Worm (Caenorhabditis elegans): ENCODE measurements around the gene C54D2.6.

The C54D2.6 gene

DNA sequence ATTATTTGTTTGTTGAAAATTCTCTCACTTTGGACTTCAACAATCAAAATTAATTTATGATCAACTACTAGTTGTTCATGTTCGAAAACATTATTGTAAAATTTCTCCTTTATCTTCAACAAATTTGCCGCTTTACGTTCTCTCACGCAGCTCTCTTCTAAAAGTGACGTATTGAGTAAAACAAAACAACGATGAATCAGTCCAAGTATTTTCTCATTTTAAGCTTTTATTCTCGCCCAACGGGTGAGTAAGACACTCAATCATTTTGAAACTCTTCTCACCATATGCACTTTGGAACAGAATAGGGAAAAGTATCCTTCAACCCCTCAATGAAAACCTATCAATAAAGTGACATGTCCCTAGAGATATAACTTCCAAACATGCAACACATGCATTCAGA lies 26.0 kb upstream of the C54D2.6 start:
- TF ChIP-seq fkh-10 (GFP tag; optimal IDR thresholded peaks at IDR 0.05) (no peak), pax-3 (tag; optimal IDR thresholded peaks at IDR 0.05) (no peak), lin-13 (GFP tag; optimal IDR thresholded peaks at IDR 0.05) (no peak), blmp-1 (tag; optimal IDR thresholded peaks at IDR 0.05) (no peak), mef-2 (tag; optimal IDR thresholded peaks at IDR 0.05) (no peak), C16A3.4 (tag; optimal IDR thresholded peaks at IDR 0.05) (no peak), ama-1 (optimal IDR thresholded peaks at IDR 0.05) (no peak), pqm-1 (tag; optimal IDR thresholded peaks at IDR 0.05) (no peak), nhr-237 (tag; optimal IDR thresholded peaks at IDR 0.05) (no peak), lir-3 (tag; optimal IDR thresholded peaks at IDR 0.05; ENCODE audit: poor library complexity) (no peak), nhr-19 (GFP tag; conservative IDR thresholded peaks at IDR 0.05) (no peak), fos-1 (tag; optimal IDR thresholded peaks at IDR 0.05) (no peak)

DNA sequence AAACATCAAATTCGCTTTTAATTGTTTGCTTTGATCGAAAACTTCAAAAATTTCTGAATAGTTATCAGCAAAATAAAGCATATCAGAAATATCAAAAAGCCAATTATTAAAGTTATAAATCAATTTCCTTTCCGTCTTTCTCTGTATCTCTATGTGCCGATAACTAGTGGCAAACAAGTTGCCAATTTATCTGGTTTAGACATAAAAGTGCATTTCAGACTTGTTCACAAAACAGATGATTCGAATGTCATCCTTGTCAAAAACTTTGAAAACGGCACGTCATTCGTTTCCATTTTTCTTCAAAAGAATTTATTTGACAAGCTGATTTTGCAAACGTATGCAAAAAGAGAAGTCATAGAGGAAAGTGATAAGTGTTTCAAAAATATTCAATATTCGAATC lies 20.0 kb upstream of the C54D2.6 start:
- TF ChIP-seq lin-15B (tag; optimal IDR thresholded peaks at IDR 0.05) (no peak), tlp-1 (tag; optimal IDR thresholded peaks at IDR 0.05) (no peak)

DNA sequence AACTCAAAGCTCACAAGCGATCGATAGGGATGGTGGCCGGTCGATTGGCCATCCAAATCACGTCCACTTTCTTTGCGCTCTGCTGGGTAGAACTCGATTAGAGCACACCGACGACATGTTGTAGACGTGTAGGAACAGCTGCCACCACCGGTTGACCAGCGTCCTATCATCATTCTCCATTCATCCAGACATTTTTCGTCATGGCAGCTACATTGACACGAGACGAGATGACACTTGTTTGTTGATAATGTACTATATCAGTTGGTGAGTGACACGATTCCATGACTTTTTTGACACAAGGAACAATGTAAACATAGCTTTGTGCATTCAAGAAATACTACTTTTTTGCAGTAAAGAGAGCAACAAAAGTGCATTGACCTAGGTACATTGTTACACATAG lies 19.2 kb upstream of the C54D2.6 start:
- TF ChIP-seq zip-4 (GFP tag; optimal IDR thresholded peaks at IDR 0.05) (no peak), ceh-82 (tag; optimal IDR thresholded peaks at IDR 0.05) (no peak), unc-62 (GFP tag; optimal IDR thresholded peaks at IDR 0.05) (no peak), lsy-2 (tag; optimal IDR thresholded peaks at IDR 0.05) (no peak), ceh-88 (GFP tag; IDR thresholded peaks at IDR 0.05) (no peak), nhr-71 (tag; optimal IDR thresholded peaks at IDR 0.05) (peak; percentile 50), nhr-77 (tag; optimal IDR thresholded peaks at IDR 0.05) (no peak), lin-14 (GFP tag; optimal IDR thresholded peaks at IDR 0.05) (peak; percentile 70), skn-1 (tag; optimal IDR thresholded peaks at IDR 0.05) (no peak), unc-86 (tag; optimal IDR thresholded peaks at IDR 0.05) (no peak), hlh-4 (tag; optimal IDR thresholded peaks at IDR 0.05) (no peak), blmp-1 (tag; optimal IDR thresholded peaks at IDR 0.05) (no peak), nhr-76 (tag; optimal IDR thresholded peaks at IDR 0.05) (no peak), ets-5 (GFP tag; IDR thresholded peaks at IDR 0.05) (no peak), fkh-8 (tag; optimal IDR thresholded peaks at IDR 0.05) (no peak), sptf-1 (tag; optimal IDR thresholded peaks at IDR 0.05) (no peak), mdl-1 (tag; optimal IDR thresholded peaks at IDR 0.05) (no peak), dpl-1 (GFP tag; optimal IDR thresholded peaks at IDR 0.05) (no peak), rnt-1 (tag; optimal IDR thresholded peaks at IDR 0.05) (peak; percentile 49), efl-1 (optimal IDR thresholded peaks at IDR 0.05) (no peak), efl-1 (GFP tag; optimal IDR thresholded peaks at IDR 0.05 in 1 of 2) (peak in 1 of 2 experiments; percentile 39), nhr-90 (tag; optimal IDR thresholded peaks at IDR 0.05; ENCODE audit: poor library complexity) (no peak), nhr-19 (GFP tag; conservative IDR thresholded peaks at IDR 0.05) (0 out of 2 replicates have a peak, but pooled peaks have one; percentile 23)

DNA sequence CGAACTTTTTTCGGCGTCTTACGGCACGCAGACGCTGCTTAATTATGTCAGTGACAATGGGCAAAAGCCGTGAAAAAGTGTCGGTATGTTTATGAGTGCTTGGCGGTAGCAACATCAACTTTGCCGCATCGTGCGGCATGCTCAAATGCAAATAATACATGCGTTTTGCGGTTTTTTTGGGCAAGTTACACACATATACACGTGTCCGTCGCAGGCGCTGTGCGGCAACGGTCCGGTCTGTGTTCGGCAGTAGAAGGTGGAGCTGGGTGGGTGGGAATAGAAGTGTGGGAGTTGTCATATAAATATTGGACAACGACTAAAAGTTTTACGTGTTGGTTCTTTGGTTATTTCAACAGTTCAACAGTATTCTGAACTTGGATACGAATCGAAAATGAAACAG lies 5.1 kb downstream of the C54D2.6 start, which contains the start of gene idpp-11:
Gene idpp-11 (plus strand): TSS at position 301 of the 400 bp plus-strand sequence.
- TF ChIP-seq sptf-1 (tag; optimal IDR thresholded peaks at IDR 0.05) (no peak), unc-86 (tag; optimal IDR thresholded peaks at IDR 0.05) (no peak), fkh-8 (tag; optimal IDR thresholded peaks at IDR 0.05) (no peak), hlh-17 (GFP tag; optimal IDR thresholded peaks at IDR 0.05; ENCODE audit: borderline replicate concordance) (no peak), nhr-28 (tag; optimal IDR thresholded peaks at IDR 0.05) (no peak)

DNA sequence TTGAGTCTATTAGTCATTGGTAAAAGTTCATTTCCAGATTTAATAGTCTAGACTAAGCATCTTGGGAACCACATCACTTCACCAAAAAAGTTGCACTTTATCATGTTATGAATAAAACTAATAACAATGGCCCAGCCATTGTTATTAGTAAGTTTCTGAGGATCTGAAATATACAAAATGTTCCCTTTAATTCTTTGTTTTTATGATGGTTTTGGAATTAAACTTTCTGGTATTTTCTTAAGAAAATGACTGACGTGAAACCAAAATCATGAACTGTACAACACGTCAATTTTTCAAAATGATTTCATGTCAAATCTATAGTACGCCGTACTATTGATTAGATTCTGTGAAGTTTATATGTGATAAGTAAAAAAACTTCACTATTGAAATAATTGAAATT lies 7.3 kb downstream of the C54D2.6 start:
- no peak for TF ChIP-seq blmp-1 (tag; optimal IDR thresholded peaks at IDR 0.05)
- TF ChIP-seq ztf-4 (tag; optimal IDR thresholded peaks at IDR 0.05) = no peak
- no peak for TF ChIP-seq alr-1 (tag; optimal IDR thresholded peaks at IDR 0.05; ENCODE audit: borderline replicate concordance)
- no peak for TF ChIP-seq nhr-237 (tag; optimal IDR thresholded peaks at IDR 0.05)
- TF ChIP-seq isw-1 (GFP tag; IDR thresholded peaks at IDR 0.05) = no peak
- no peak for TF ChIP-seq fos-1 (tag; optimal IDR thresholded peaks at IDR 0.05)
- TF ChIP-seq elt-2 (tag; optimal IDR thresholded peaks at IDR 0.05) = no peak
- TF ChIP-seq unc-98 (GFP tag; IDR thresholded peaks at IDR 0.05) = no peak
- no peak for TF ChIP-seq aha-1 (tag; optimal IDR thresholded peaks at IDR 0.05)
- no peak for TF ChIP-seq zag-1 (tag; optimal IDR thresholded peaks at IDR 0.05)
- TF ChIP-seq nhr-90 (tag; optimal IDR thresholded peaks at IDR 0.05; ENCODE audit: poor library complexity) = no peak
- TF ChIP-seq ces-1 (GFP tag; optimal IDR thresholded peaks at IDR 0.05) = no peak
- no peak for TF ChIP-seq dpl-1 (GFP tag; optimal IDR thresholded peaks at IDR 0.05)
- no peak for TF ChIP-seq egl-13 (tag; optimal IDR thresholded peaks at IDR 0.05)
- no peak for TF ChIP-seq nhr-77 (tag; optimal IDR thresholded peaks at IDR 0.05)
- no peak for TF ChIP-seq pax-3 (tag; optimal IDR thresholded peaks at IDR 0.05)
- no peak for TF ChIP-seq ama-1 (optimal IDR thresholded peaks at IDR 0.05)
